Worm (Caenorhabditis elegans): ENCODE data around the gene hsp-4.
"Not testable (repeated sequence)": the region's sequence is repeated elsewhere in the genome, so short reads cannot be mapped to it uniquely, and the experiment has no call there.

Gene hsp-4

DNA sequence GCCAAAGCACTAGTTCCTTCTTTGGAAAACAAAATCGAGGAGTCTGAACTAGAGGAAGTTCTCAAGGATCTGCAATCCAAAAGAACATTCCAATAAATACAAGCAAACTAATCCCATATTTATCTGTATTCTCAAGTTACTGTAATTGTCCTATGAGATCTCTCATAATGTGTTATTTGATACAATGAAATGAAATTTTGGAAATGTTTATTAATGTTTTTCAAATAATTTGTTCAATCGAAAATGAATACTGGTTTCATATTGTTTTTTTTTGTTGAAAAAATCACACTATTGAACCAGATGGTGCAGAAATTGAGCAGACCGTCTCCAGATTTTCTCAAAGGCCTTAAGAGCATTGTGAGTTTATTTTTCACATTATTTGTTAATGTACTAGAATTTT, 22.5 kb upstream of the hsp-4 start, which contains the start of gene F43E2.1:
TSS of gene F43E2.1 (plus strand) at position 301 of the 400 bp plus-strand sequence.
- TF ChIP-seq chd-7 (tag; optimal IDR thresholded peaks at IDR 0.05) (no peak), madf-6 (GFP tag; IDR thresholded peaks at IDR 0.05) (no peak), F57C9.4 (tag; optimal IDR thresholded peaks at IDR 0.05) (no peak), D2030.7 (GFP tag; IDR thresholded peaks at IDR 0.05) (no peak)

ce11 chrII:7374143-7374542, 21.7 kb upstream of the hsp-4 start, which contains the start of the genes mtch-1 and rpb-4:
Gene mtch-1 (minus strand): TSS chrII:7374166.
Gene rpb-4 (plus strand): TSS chrII:7374495.
- TF ChIP-seq ceh-100 (GFP tag; IDR thresholded peaks at IDR 0.05) (no peak), snpc-3.4 (tag; optimal IDR thresholded peaks at IDR 0.05) (peak; percentile 23), Y53G8AR.9 (GFP tag; conservative IDR thresholded peaks at IDR 0.05) (no peak), aptf-3 (GFP tag; IDR thresholded peaks at IDR 0.05) (no peak), rpc-1 (optimal IDR thresholded peaks at IDR 0.05) (peak; percentile 11), rpc-1 (tag; optimal IDR thresholded peaks at IDR 0.05) (no peak), snpc-1.1 (tag; optimal IDR thresholded peaks at IDR 0.05; ENCODE audit: insufficient read depth) (peak; percentile 44), nhr-80 (tag; optimal IDR thresholded peaks at IDR 0.05) (peak; percentile 19), F23B12.7 (tag; optimal IDR thresholded peaks at IDR 0.05; ENCODE audit: insufficient read depth) (peak; percentile 33), K12H6.12 (tag; optimal IDR thresholded peaks at IDR 0.05) (no peak), Y67H2A.10 (GFP tag; conservative IDR thresholded peaks at IDR 0.05) (no peak), ztf-18 (tag; optimal IDR thresholded peaks at IDR 0.05) (peak; percentile 12), attf-5 (GFP tag; optimal IDR thresholded peaks at IDR 0.05) (peak; percentile 13), tlf-1 (GFP tag; optimal IDR thresholded peaks at IDR 0.05) (no peak), attf-6 (GFP tag; IDR thresholded peaks at IDR 0.05) (no peak), snpc-4 (GFP tag; optimal IDR thresholded peaks at IDR 0.05) (peak; percentile 39), snpc-4 (tag; optimal IDR thresholded peaks at IDR 0.05) (peak in 1 of 4 experiments; percentile 34), cebp-2 (GFP tag; IDR thresholded peaks at IDR 0.05) (no peak)

- TF ChIP-seq pbrm-1 (GFP tag; IDR thresholded peaks at IDR 0.05) = peak; percentile 44; the same call in 1 of the 2 replicates
- 0 out of 2 replicates have a peak, but pooled peaks have one; percentile 21 for TF ChIP-seq hmg-1.2 (GFP tag; IDR thresholded peaks at IDR 0.05)
- TF ChIP-seq ekl-4 (GFP tag; IDR thresholded peaks at IDR 0.05) = peak; percentile 42
- peak; percentile 30; the same call in 1 of the 2 replicates for TF ChIP-seq nfyb-1 (GFP tag; IDR thresholded peaks at IDR 0.05)
- peak; percentile 60 for TF ChIP-seq madf-6 (GFP tag; IDR thresholded peaks at IDR 0.05)
- 0 out of 2 replicates have a peak, but pooled peaks have one; percentile 30 for TF ChIP-seq C17E4.6 (GFP tag; IDR thresholded peaks at IDR 0.05)
- 0 out of 2 replicates have a peak, but pooled peaks have one; percentile 32 for TF ChIP-seq ztf-28 (GFP tag; IDR thresholded peaks at IDR 0.05)
- 0 out of 2 replicates have a peak, but pooled peaks have one; percentile 56 for TF ChIP-seq hsf-1 (GFP tag; IDR thresholded peaks at IDR 0.05)
Measured at ce11 chrII:7372371-7372770, 19.9 kb upstream of the hsp-4 start.

DNA sequence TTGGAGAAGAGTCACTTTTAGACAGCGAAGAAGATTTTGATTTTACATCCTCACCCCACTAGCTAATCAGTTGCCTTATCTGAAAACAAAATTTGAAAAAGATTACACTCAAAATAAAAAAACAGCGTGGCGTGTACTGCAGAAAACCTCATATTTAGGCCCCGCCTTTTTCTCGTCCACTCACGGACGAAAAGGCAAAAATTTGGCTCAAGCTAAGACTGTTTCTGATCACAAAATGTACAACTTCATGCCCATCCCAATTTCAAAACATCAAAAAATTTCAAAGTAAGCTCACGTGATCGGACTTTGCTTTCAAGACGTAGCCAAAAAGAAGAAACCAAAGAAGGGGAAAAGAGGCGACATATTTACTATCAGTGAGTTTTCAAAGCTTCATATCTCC, 19.1 kb upstream of the hsp-4 start:
- TF ChIP-seq snpc-4 (GFP tag; optimal IDR thresholded peaks at IDR 0.05) (peak; percentile 40), snpc-4 (tag; optimal IDR thresholded peaks at IDR 0.05) (peak in 2 of 4 experiments; percentile 89 to 93)

DNA sequence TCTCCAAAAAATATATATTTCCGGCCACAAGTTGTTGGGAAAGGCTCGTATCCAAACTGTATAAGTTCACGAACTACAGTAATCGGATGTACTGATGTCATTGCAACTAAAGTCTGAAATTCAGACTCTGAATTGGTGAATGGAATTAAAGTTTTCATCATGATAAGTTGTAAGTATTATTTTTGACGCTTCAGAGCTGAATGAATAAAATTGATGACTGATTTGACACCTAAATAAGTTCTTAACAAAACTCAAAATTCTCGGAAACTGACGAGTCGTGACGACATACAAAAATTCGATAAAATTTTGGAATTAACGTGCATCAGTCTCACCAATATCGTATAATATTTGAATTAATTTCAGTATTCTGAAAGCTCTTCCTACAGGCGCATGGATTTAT, 17.8 kb upstream of the hsp-4 start, which contains the start of gene F43E2.11:
TSS of gene F43E2.11 (minus strand) at position 101 of the 400 bp plus-strand sequence.
- TF ChIP-seq F37B4.10 (GFP tag; IDR thresholded peaks at IDR 0.05); rpc-1 (optimal IDR thresholded peaks at IDR 0.05); rpc-1 (tag; optimal IDR thresholded peaks at IDR 0.05); nhr-27 (tag; optimal IDR thresholded peaks at IDR 0.05): not testable (repeated sequence)

Data from whole organism, young adult.